Fruit fly (Drosophila melanogaster) whole organism, wandering third instar larva: ENCODE data around the gene CG31360.

ENCODE experiments used
- Abd-B ChIP-seq: fragments of >200 bp; optimal IDR thresholded peaks from 2 replicates; lab custom pipeline; 2017; ENCODE audit warnings: missing biosample characterization, missing genetic modification characterization
- CG32264 ChIP-seq: fragments of 200-800 bp; sonication (Bioruptor generic); optimal IDR thresholded peaks from 2 replicates; lab custom pipeline; 2016; ENCODE audit warnings: missing biosample characterization, missing genetic modification characterization
- CG9705 ChIP-seq: fragments of 200-800 bp; sonication (Bioruptor generic); optimal IDR thresholded peaks from 2 replicates; lab custom pipeline; 2018; ENCODE audit warnings: missing biosample characterization, mild to moderate bottlenecking, missing genetic modification characterization
- CrebA ChIP-seq: fragments of 200-800 bp; sonication (Bioruptor generic); optimal IDR thresholded peaks from 2 replicates; lab custom pipeline; 2016; ENCODE audit warnings: missing biosample characterization, mild to moderate bottlenecking, missing genetic modification characterization, borderline replicate concordance
- Dfd ChIP-seq: fragments of >200 bp; optimal IDR thresholded peaks from 2 replicates; lab custom pipeline; 2017; ENCODE audit warnings: missing biosample characterization, missing genetic modification characterization
- GATAd ChIP-seq: sonication (Bioruptor generic); optimal IDR thresholded peaks from 2 replicates; lab custom pipeline; 2016; ENCODE audit warnings: missing biosample characterization, missing genetic modification characterization
- HLH106 ChIP-seq: fragments of 200-800 bp; optimal IDR thresholded peaks from 3 replicates; lab custom pipeline; 2019; ENCODE audit warnings: missing biosample characterization, mild to moderate bottlenecking, missing genetic modification characterization, moderate library complexity
- Hnf4 ChIP-seq: fragments of 200-800 bp; sonication (Bioruptor generic); optimal IDR thresholded peaks from 2 replicates; lab custom pipeline; 2016; ENCODE audit warnings: missing biosample characterization, mild to moderate bottlenecking, missing genetic modification characterization
- Hr78 ChIP-seq: fragments of >200 bp; optimal IDR thresholded peaks from 2 replicates; lab custom pipeline; 2017; ENCODE audit warnings: missing biosample characterization, missing genetic modification characterization
- Hr83 ChIP-seq: fragments of 200-300 bp; sonication (Bioruptor generic); optimal IDR thresholded peaks from 2 replicates; lab custom pipeline; 2016; ENCODE audit warnings: missing biosample characterization, mild to moderate bottlenecking, missing genetic modification characterization, moderate library complexity; ENCODE audit not compliant: poor library complexity, severe bottlenecking
- Jra ChIP-seq: sonication (Bioruptor generic); optimal IDR thresholded peaks from 2 replicates; lab custom pipeline; 2016; ENCODE audit warnings: missing biosample characterization, missing genetic modification characterization
- Mio ChIP-seq: sonication (Bioruptor generic); optimal IDR thresholded peaks from 2 replicates; lab custom pipeline; 2016; ENCODE audit warnings: missing biosample characterization, missing genetic modification characterization
- Myc ChIP-seq: fragments of >200 bp; optimal IDR thresholded peaks from 2 replicates; lab custom pipeline; 2017
- N ChIP-seq: fragments of >200 bp; optimal IDR thresholded peaks from 2 replicates; lab custom pipeline; 2018; ENCODE audit warnings: missing biosample characterization, missing external identifiers, missing genetic modification characterization
- OdsH ChIP-seq: fragments of 200-800 bp; sonication (Bioruptor generic); optimal IDR thresholded peaks from 2 replicates; lab custom pipeline; 2016; ENCODE audit warnings: missing biosample characterization, mild to moderate bottlenecking, missing genetic modification characterization
- Rel ChIP-seq, 2 experiments: fragments of 200-800 bp; sonication (Bioruptor generic) in 1 of 2; optimal IDR thresholded peaks; 2 replicates in 1 of 2; 3 replicates in 1 of 2; lab custom pipeline; 2016 to 2019; ENCODE audit warnings: mild to moderate bottlenecking in 2 of 2, missing biosample characterization in 2 of 2, missing genetic modification characterization in 2 of 2, moderate library complexity in 1 of 2
- Sp1 ChIP-seq: fragments of 200-800 bp; sonication (Bioruptor generic); optimal IDR thresholded peaks from 3 replicates; lab custom pipeline; 2019; ENCODE audit warnings: missing biosample characterization, mild to moderate bottlenecking, missing genetic modification characterization, moderate library complexity
- Vsx2 ChIP-seq: fragments of 200-300, 225-300 bp; sonication (Bioruptor generic); optimal IDR thresholded peaks from 2 replicates; lab custom pipeline; 2018; ENCODE audit warnings: missing biosample characterization, missing genetic modification characterization; ENCODE audit not compliant: partially characterized antibody
- br ChIP-seq: fragments of 200-800 bp; sonication (Bioruptor generic); optimal IDR thresholded peaks from 2 replicates; lab custom pipeline; 2016; ENCODE audit warnings: missing biosample characterization, missing genetic modification characterization
- brk ChIP-seq: fragments of 200-800 bp; sonication (Bioruptor generic); optimal IDR thresholded peaks from 2 replicates; lab custom pipeline; 2016; ENCODE audit warnings: missing biosample characterization, mild to moderate bottlenecking, missing genetic modification characterization
- dl ChIP-seq, 2 experiments: fragments of 175-275, 200-275 bp in 1 of 2; fragments of 200-275 bp in 1 of 2; sonication (Bioruptor generic); optimal IDR thresholded peaks; lab custom pipeline; 2018; ENCODE audit warnings: mild to moderate bottlenecking in 2 of 2, missing biosample characterization in 2 of 2, missing genetic modification characterization in 2 of 2, moderate library complexity in 2 of 2; ENCODE audit not compliant: partially characterized antibody in 2 of 2, insufficient read depth in 1 of 2
- dsf ChIP-seq: sonication (Bioruptor generic); optimal IDR thresholded peaks from 2 replicates; lab custom pipeline; 2016; ENCODE audit warnings: missing biosample characterization, missing genetic modification characterization, borderline replicate concordance
- ey ChIP-seq: fragments of 200-800 bp; sonication (Bioruptor generic); optimal IDR thresholded peaks from 2 replicates; lab custom pipeline; 2016; ENCODE audit warnings: missing biosample characterization, missing genetic modification characterization
- foxo ChIP-seq, 2 experiments: fragments of 200-800 bp; sonication (Bioruptor generic); optimal IDR thresholded peaks; 2 replicates in 1 of 2; 3 replicates in 1 of 2; lab custom pipeline; 2016 to 2017; ENCODE audit warnings: missing biosample characterization in 2 of 2, missing genetic modification characterization in 2 of 2
- fru ChIP-seq: fragments of 200-800 bp; sonication (Bioruptor generic); optimal IDR thresholded peaks from 3 replicates; lab custom pipeline; 2016; ENCODE audit warnings: missing biosample characterization, mild to moderate bottlenecking, missing genetic modification characterization
- h ChIP-seq: fragments of 200-800 bp; sonication (Bioruptor generic); optimal IDR thresholded peaks from 3 replicates; lab custom pipeline; 2016; ENCODE audit warnings: missing biosample characterization, mild to moderate bottlenecking, missing genetic modification characterization
- jim ChIP-seq: fragments of 175-275, 200-325 bp; sonication (Bioruptor generic); optimal IDR thresholded peaks from 2 replicates; lab custom pipeline; 2016; ENCODE audit warnings: missing biosample characterization, mild to moderate bottlenecking, missing genetic modification characterization
- lola ChIP-seq: fragments of >200 bp; optimal IDR thresholded peaks from 2 replicates; lab custom pipeline; 2017; ENCODE audit warnings: missing biosample characterization, missing genetic modification characterization
- psq ChIP-seq: fragments of 200-800 bp; sonication (Bioruptor generic); optimal IDR thresholded peaks from 3 replicates; lab custom pipeline; 2017; ENCODE audit warnings: missing biosample characterization, mild to moderate bottlenecking, missing genetic modification characterization, moderate library complexity
- rgr ChIP-seq: fragments of 200-800 bp; sonication (Bioruptor generic); optimal IDR thresholded peaks from 3 replicates; lab custom pipeline; 2016; ENCODE audit warnings: missing biosample characterization, mild to moderate bottlenecking, missing genetic modification characterization
- sv ChIP-seq: fragments of 200-800 bp; sonication (Bioruptor generic); optimal IDR thresholded peaks from 3 replicates; lab custom pipeline; 2016; ENCODE audit warnings: missing biosample characterization, missing genetic modification characterization
- tai ChIP-seq: sonication (Bioruptor generic); optimal IDR thresholded peaks from 2 replicates; lab custom pipeline; 2016; ENCODE audit warnings: missing biosample characterization, missing genetic modification characterization
- usp ChIP-seq: fragments of >200 bp; optimal IDR thresholded peaks from 2 replicates; lab custom pipeline; 2017; ENCODE audit warnings: missing biosample characterization, missing genetic modification characterization
- woc ChIP-seq: sonication (Bioruptor generic); optimal IDR thresholded peaks from 2 replicates; lab custom pipeline; 2016; ENCODE audit warnings: missing biosample characterization, mild to moderate bottlenecking, missing genetic modification characterization

Gene CG31360

DNA sequence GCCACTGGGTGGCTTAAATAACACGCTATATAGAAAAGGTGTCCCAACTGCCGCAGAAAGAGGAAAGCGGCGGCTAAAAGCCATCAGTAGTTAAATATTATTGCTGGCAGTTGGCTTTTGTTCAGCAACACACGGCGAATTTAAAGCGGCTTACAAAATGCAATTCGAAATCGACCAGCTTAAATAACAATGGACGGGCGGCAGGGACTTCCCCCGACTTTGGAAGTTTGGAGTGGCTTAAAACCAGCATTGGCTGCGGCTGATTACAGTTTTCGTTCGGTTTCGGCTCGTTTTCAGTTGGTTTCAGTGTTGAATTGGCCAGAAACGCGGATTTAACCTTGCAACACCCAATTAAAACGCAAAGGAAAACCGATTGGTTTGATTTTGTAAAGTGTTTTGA is 20.2 kb downstream of the CG31360 start:
- no peak for TF ChIP-seq Rel (GFP tag; optimal IDR thresholded peaks at IDR 0.05; lab: Kevin White, UChicago)
- TF ChIP-seq Rel (tag; optimal IDR thresholded peaks at IDR 0.05; lab: Kevin White, UChicago) = peak; percentile 93
- no peak for TF ChIP-seq lola
- TF ChIP-seq, all 38 proteins: peak for 1

DNA sequence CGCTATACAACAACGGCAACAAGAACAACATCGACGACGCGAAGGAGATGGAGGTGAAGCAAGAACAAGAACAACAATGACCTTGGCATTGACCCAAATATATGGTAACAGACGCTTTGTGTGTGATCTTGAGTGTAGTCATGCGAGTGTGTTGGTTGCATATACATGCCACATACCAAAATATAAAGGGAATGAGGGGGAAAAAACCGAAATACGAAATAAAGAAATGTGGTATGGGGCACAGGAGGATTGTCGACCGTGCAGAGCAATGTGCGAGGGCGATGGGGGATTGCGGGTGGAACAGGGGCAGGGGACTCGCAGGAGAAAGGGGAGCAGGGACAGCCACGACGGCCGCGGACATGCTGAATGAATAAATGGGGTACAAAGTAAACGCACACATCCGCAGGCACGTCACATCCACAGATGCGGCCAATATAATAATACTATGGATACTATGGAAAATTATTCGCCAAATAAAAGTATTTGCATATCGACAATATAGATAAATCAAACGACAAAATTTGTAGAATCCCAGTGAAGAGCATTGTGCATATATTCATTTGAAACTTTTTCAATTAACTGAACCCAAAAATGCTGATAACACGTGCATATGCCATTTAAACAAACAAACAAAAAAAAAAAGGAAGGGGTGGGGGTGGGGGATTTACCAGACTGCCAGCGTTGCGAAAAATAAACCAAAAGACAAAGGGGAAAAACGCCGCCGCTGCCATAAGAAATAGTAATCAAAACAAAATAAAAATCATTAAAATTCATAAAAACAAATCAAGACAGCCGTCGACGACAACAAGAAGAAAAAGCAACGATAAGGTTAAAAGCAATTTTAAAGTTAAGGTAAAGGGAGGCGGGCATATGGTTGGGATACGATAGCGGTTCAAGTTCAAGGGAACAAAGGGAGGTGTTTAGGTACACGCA is 21.3 kb downstream of the CG31360 start:
- no peak for TF ChIP-seq Jra
- TF ChIP-seq Hr83 (GFP tag; lab: Kevin White, UChicago) = no peak
- peak; percentile 13 for TF ChIP-seq fru
- no peak for TF ChIP-seq sv (GFP tag; lab: Kevin White, UChicago)
- TF ChIP-seq Dfd (GFP tag; lab: Kevin White, UChicago) = no peak
- peak; percentile 87 for TF ChIP-seq psq (GFP tag; lab: Kevin White, UChicago)
- TF ChIP-seq h (GFP tag; lab: Kevin White, UChicago) = peak; percentile 52
- peak; percentile 25 for TF ChIP-seq Hnf4 (GFP tag; lab: Kevin White, UChicago)
- TF ChIP-seq N (GFP tag; lab: Kevin White, UChicago) = no peak
- TF ChIP-seq brk (GFP tag; lab: Kevin White, UChicago) = peak; percentile 25
- no peak for TF ChIP-seq Rel (GFP tag; optimal IDR thresholded peaks at IDR 0.05; lab: Kevin White, UChicago)
- TF ChIP-seq Rel (tag; optimal IDR thresholded peaks at IDR 0.05; lab: Kevin White, UChicago) = peak; percentile 90
- peak in 1 of 2 experiments; percentile 17 for TF ChIP-seq foxo (GFP tag; optimal IDR thresholded peaks at IDR 0.05; lab: Kevin White, UChicago)
- TF ChIP-seq tai = peak; percentile 13
- peak; percentile 19 for TF ChIP-seq woc
- TF ChIP-seq OdsH (GFP tag; lab: Kevin White, UChicago) = peak; percentile 37
- TF ChIP-seq CrebA (GFP tag; lab: Kevin White, UChicago) = peak; percentile 90
- TF ChIP-seq ey (GFP tag; lab: Kevin White, UChicago) = no peak
- no peak for TF ChIP-seq CG9705 (GFP tag; lab: Kevin White, UChicago)
- TF ChIP-seq jim (GFP tag; lab: Kevin White, UChicago) = peak; percentile 22
- TF ChIP-seq, all 38 proteins: peak for 12

dm6 chr3R:17706971-17707406 is 22.1 kb downstream of the CG31360 start:
- TF ChIP-seq Jra = no peak
- no peak for TF ChIP-seq GATAd (GFP tag; lab: Kevin White, UChicago)
- TF ChIP-seq OdsH (GFP tag; lab: Kevin White, UChicago) = no peak
- TF ChIP-seq Mio (GFP tag; lab: Kevin White, UChicago) = no peak
- no peak for TF ChIP-seq Dfd (GFP tag; lab: Kevin White, UChicago)
- TF ChIP-seq Sp1 (GFP tag; lab: Kevin White, UChicago) = no peak

- TF ChIP-seq Jra (no peak), Mio (GFP tag; lab: Kevin White, UChicago) (no peak), Dfd (GFP tag; lab: Kevin White, UChicago) (peak; percentile 31), Hr83 (GFP tag; lab: Kevin White, UChicago) (no peak)
These were observed 22.9 kb downstream of the CG31360 start for dm6 chr3R:17707799-17708198.

dm6 chr3R:17708778-17709476 is 24.0 kb downstream of the CG31360 start:
- no peak for TF ChIP-seq Sp1 (GFP tag; lab: Kevin White, UChicago)
- no peak for TF ChIP-seq HLH106 (tag; lab: Kevin White, UChicago)
- peak; percentile 17 for TF ChIP-seq h (GFP tag; lab: Kevin White, UChicago)
- TF ChIP-seq Hnf4 (GFP tag; lab: Kevin White, UChicago) = no peak
- no peak for TF ChIP-seq Dfd (GFP tag; lab: Kevin White, UChicago)
- no peak for TF ChIP-seq brk (GFP tag; lab: Kevin White, UChicago)
- no peak for TF ChIP-seq Abd-B
- peak; percentile 27 for TF ChIP-seq psq (GFP tag; lab: Kevin White, UChicago)
- no peak for TF ChIP-seq Rel (GFP tag; optimal IDR thresholded peaks at IDR 0.05; lab: Kevin White, UChicago)
- TF ChIP-seq Rel (tag; optimal IDR thresholded peaks at IDR 0.05; lab: Kevin White, UChicago) = no peak
- no peak for TF ChIP-seq GATAd (GFP tag; lab: Kevin White, UChicago)
- TF ChIP-seq CG9705 (GFP tag; lab: Kevin White, UChicago) = no peak
- no peak for TF ChIP-seq CG32264 (GFP tag; lab: Kevin White, UChicago)
- no peak for TF ChIP-seq N (GFP tag; lab: Kevin White, UChicago)
- no peak for TF ChIP-seq Vsx2
- peak; percentile 1 for TF ChIP-seq OdsH (GFP tag; lab: Kevin White, UChicago)
- no peak for TF ChIP-seq dl (GFP tag; optimal IDR thresholded peaks at IDR 0.05; lab: Kevin White, UChicago; ENCODE audit: insufficient read depth in 1 of 2, partially characterized antibody in 2 of 2)
- TF ChIP-seq ey (GFP tag; lab: Kevin White, UChicago) = peak; percentile 40
- no peak for TF ChIP-seq Hr83 (GFP tag; lab: Kevin White, UChicago)
- TF ChIP-seq br = peak; percentile 2
- no peak for TF ChIP-seq Mio (GFP tag; lab: Kevin White, UChicago)
- TF ChIP-seq Jra = no peak
- TF ChIP-seq rgr (GFP tag; lab: Kevin White, UChicago) = peak; percentile 7
- no peak for TF ChIP-seq jim (GFP tag; lab: Kevin White, UChicago)
- TF ChIP-seq tai = no peak
- no peak for TF ChIP-seq dsf (GFP tag; lab: Kevin White, UChicago)
- TF ChIP-seq Hr78 (GFP tag; lab: Kevin White, UChicago) = no peak
- no peak for TF ChIP-seq Myc
- no peak for TF ChIP-seq usp (GFP tag; lab: Kevin White, UChicago)
